Worm (Caenorhabditis elegans): ENCODE results near the gene ZK54.3.

Gene ZK54.3

DNA sequence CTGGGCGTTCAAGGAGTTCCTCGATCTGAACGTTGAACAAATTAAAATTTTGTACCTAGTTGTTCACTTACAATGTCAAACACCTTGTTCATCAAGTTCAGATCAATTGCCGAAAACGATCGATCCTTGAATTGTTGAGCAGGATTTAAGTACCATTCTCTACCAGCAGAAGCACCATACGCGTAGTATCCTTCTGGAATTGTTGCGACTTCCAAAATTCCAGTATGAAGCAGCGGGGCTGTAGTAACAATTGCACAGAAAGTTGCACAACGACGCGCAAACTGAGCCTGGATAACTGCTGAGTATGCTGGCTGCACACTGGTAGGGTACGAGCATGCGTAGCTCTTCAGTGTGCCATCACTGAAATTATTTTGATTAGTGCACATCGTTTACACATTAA is 1.7 kb upstream of the ZK54.3 start:
- TF ChIP-seq aha-1 (tag) (peak; percentile 92), Y105C5A.15 (GFP tag; IDR thresholded peaks at IDR 0.05) (no peak)

DNA sequence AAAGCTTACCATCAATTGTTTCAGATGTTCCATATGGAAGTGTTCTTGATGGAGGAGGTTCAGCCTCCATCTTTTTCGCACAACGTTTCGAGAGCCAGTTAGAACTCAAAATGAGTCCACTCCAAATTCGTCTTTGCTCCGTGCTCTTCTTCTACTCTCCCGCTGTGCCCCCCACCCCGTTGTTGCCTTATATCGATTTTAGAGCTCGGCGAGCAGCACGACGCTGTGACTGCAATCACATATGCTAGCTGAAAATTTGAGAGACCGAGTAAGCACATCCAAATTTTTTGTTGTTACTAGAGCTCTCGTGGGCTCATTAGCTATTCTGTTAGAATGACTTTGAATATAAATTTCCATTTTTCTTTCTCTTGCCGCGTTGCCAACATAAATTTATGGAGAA is 2.0 kb downstream of the ZK54.3 start, which contains the start of gene slc-17.1:
slc-17.1 (minus strand) TSS at position 101 of the 400 bp plus-strand sequence.
- TF ChIP-seq set-16 (GFP tag; IDR thresholded peaks at IDR 0.05) (0 out of 2 replicates have a peak, but pooled peaks have one; percentile 7), nhr-102 (tag; optimal IDR thresholded peaks at IDR 0.05) (no peak), tag-97 (GFP tag; IDR thresholded peaks at IDR 0.05) (no peak), unc-130 (GFP tag; optimal IDR thresholded peaks at IDR 0.05) (no peak), rbr-2 (tag; optimal IDR thresholded peaks at IDR 0.05) (peak; percentile 9), hlh-30 (tag; optimal IDR thresholded peaks at IDR 0.05; ENCODE audit: insufficient read depth) (no peak), unc-39 (tag; optimal IDR thresholded peaks at IDR 0.05) (no peak), daf-8 (GFP tag; IDR thresholded peaks at IDR 0.05) (no peak), F37D6.2 (tag; optimal IDR thresholded peaks at IDR 0.05) (no peak), zip-2 (tag; optimal IDR thresholded peaks at IDR 0.05) (no peak), aha-1 (tag) (peak; percentile 8), zfp-2 (tag; optimal IDR thresholded peaks at IDR 0.05) (no peak), attf-4 (tag; optimal IDR thresholded peaks at IDR 0.05) (no peak), dpl-1 (GFP tag; optimal IDR thresholded peaks at IDR 0.05) (no peak)

DNA sequence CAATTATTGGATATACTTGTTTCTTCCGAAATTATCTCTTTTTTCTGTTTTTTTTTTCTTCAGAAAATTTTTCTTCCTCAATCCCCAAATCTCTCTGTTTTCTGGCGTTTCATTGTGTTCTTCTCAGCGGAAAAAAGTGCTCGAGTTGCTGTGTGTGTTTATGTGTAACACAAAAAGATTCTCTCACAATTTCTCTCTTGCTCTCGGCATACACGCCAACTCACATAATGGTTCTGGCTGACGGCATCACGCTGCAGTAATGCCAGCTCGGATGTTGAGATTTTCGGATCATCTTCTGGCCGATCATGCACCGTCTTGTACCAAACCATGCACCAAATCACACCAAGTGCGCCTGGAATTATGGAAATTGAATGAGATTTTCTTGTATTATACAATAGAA is 4.8 kb downstream of the ZK54.3 start:
- no peak for TF ChIP-seq dpl-1 (GFP tag; optimal IDR thresholded peaks at IDR 0.05)
- no peak for TF ChIP-seq mdt-29 (GFP tag; IDR thresholded peaks at IDR 0.05)
- no peak for TF ChIP-seq F10B5.3 (tag; optimal IDR thresholded peaks at IDR 0.05)
- no peak for TF ChIP-seq sdz-12 (GFP tag; optimal IDR thresholded peaks at IDR 0.05)
- no peak for TF ChIP-seq ceh-62 (tag; optimal IDR thresholded peaks at IDR 0.05)
- TF ChIP-seq nhr-6 (tag; optimal IDR thresholded peaks at IDR 0.05), result no peak
- TF ChIP-seq lsy-2 (tag; optimal IDR thresholded peaks at IDR 0.05), result peak in 1 of 2 experiments; percentile 0
- no peak for TF ChIP-seq ceh-20 (GFP tag; IDR thresholded peaks at IDR 0.05)
- no peak for TF ChIP-seq lin-38 (GFP tag; IDR thresholded peaks at IDR 0.05)
- TF ChIP-seq daf-16 (GFP tag; optimal IDR thresholded peaks at IDR 0.05), result peak in 1 of 2 experiments; percentile 34
- no peak for TF ChIP-seq daf-16 (tag; optimal IDR thresholded peaks at IDR 0.05)
- TF ChIP-seq hlh-11 (tag; optimal IDR thresholded peaks at IDR 0.05), result no peak
- no peak for TF ChIP-seq zfp-3 (GFP tag; conservative IDR thresholded peaks at IDR 0.05)
- no peak for TF ChIP-seq D1046.2 (GFP tag; IDR thresholded peaks at IDR 0.05)
- TF ChIP-seq lin-13 (GFP tag; optimal IDR thresholded peaks at IDR 0.05), result no peak
- TF ChIP-seq mes-2 (tag; optimal IDR thresholded peaks at IDR 0.05; ENCODE audit: poor library complexity, severe bottlenecking), result peak; percentile 16

DNA sequence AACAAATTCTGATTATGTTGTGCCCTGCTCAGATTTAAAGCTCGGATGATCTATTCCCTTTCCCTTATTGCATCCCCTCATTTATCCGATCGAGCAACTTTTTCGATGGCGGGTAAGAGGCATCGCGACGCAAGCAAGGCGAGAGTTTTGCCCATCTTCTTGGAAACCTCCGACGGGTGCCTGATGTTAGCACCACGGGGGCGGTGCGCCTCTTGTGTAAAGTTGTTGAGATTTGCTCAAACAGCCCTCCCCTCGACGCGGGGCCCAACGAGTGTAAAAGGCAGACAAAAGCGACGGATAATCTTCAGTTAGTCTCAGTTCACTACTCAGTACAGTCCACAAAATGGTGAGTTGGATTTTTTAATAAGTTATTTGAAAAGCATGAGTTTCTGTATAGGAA is 7.9 kb downstream of the ZK54.3 start, which contains the start of gene mlc-1:
mlc-1 (plus strand) TSS at position 324 of the 400 bp plus-strand sequence.
- peak; percentile 9 for TF ChIP-seq hlh-11 (tag; optimal IDR thresholded peaks at IDR 0.05)
- TF ChIP-seq aha-1 (tag), result peak; percentile 74
- TF ChIP-seq unc-62 (GFP tag; optimal IDR thresholded peaks at IDR 0.05 in 1 of 2), result peak in 1 of 2 experiments; percentile 20
- no peak for TF ChIP-seq unc-62 (tag; optimal IDR thresholded peaks at IDR 0.05)
- TF ChIP-seq D1046.2 (GFP tag; IDR thresholded peaks at IDR 0.05), result no peak
- no peak for TF ChIP-seq ztf-11 (tag; optimal IDR thresholded peaks at IDR 0.05)
- TF ChIP-seq set-16 (GFP tag; IDR thresholded peaks at IDR 0.05), result peak; percentile 38

DNA sequence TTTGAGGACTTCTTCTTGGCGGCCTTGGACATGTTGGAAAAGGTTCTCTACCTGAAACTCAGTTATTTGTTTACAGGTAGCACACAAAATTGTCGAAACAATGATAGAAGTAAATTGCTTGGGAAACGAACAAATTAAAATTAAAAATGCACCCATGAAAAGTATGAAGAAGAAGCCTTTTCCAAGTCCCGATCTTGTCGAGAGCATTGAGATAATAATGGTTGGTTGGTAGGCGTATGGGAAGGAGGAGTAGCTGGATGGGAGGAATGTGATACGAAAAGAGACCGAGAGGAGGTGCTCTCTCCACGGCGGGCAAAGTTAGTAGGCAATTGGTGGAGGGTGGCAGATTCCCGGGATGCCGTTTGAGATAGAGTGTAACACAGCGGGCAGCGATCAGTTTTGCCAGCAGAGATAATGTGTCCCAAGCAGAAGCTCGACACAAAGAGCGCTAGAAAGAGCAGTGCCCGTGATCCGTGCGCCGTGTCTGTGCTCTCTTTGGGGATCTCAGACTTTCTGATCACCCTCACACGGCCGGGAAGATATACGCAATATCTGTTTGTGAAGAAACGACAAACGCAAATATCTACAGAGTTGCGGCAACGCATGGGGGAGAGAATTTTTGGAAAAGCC is 10.2 kb downstream of the ZK54.3 start, which contains the start of gene mlc-2:
mlc-2 (minus strand) TSS at position 51 of the 630 bp plus-strand sequence.
- TF ChIP-seq daf-16 (GFP tag; optimal IDR thresholded peaks at IDR 0.05), result peak in 1 of 2 experiments; percentile 26
- TF ChIP-seq daf-16 (tag; optimal IDR thresholded peaks at IDR 0.05), result no peak
- TF ChIP-seq nhr-28 (tag; optimal IDR thresholded peaks at IDR 0.05), result peak; percentile 42
- no peak for TF ChIP-seq mxl-3 (GFP tag; optimal IDR thresholded peaks at IDR 0.05)
- peak; percentile 48 for TF ChIP-seq nhr-11 (tag; optimal IDR thresholded peaks at IDR 0.05)
- TF ChIP-seq set-16 (GFP tag; IDR thresholded peaks at IDR 0.05), result peak; percentile 55
- no peak for TF ChIP-seq arid-1 (GFP tag; conservative IDR thresholded peaks at IDR 0.05)
- TF ChIP-seq unc-62 (GFP tag; optimal IDR thresholded peaks at IDR 0.05 in 1 of 2), result peak in 1 of 2 experiments; percentile 9
- TF ChIP-seq unc-62 (tag; optimal IDR thresholded peaks at IDR 0.05), result no peak
- TF ChIP-seq hlh-11 (tag; optimal IDR thresholded peaks at IDR 0.05), result peak; percentile 76
- 0 out of 2 replicates have a peak, but pooled peaks have one; percentile 28 for TF ChIP-seq lim-7 (GFP tag; IDR thresholded peaks at IDR 0.05)
